Worm (Caenorhabditis elegans): ENCODE data around the gene H35B03.1.

The H35B03.1 gene

DNA sequence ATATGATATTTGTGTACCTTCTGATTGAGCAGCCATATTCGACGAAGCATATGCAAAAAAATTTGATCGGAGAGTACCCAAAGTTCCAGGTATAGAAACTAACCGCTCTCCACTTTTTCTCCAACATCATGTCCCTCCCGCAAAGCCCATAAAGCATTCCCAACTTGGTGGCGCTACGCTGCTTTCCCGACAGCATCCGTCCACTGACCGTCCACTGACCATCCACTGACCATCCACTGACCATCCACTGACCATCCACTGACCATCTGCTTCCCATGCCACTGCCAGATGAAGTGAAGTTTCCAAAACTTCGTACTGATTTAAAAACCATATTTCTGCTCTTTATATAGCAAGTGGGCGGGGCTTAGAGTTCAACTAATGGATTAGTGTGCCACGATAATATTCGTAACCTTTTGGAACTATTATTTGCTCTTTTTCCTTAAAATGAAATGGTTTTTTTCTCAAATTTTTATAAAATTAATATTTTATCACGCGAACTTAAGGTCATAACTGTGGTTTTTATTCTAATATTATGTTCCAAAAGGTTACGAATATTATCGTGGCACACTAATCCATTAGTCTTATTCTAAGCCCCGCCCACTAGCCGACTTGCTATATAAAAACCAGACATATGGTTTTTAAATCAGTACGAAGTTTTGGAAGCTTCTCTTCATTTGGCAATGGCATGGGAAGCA, 34.9 kb upstream of the H35B03.1 start, which contains the start of gene C55C3.8:
C55C3.8 (plus strand) TSS at position 645 of the 695 bp plus-strand sequence.
- no peak for TF ChIP-seq nhr-23 (tag; optimal IDR thresholded peaks at IDR 0.05)
- no peak for TF ChIP-seq egl-27 (tag; optimal IDR thresholded peaks at IDR 0.05)
- TF ChIP-seq snpc-4 (tag; optimal IDR thresholded peaks at IDR 0.05): no peak
- TF ChIP-seq ztf-4 (tag; optimal IDR thresholded peaks at IDR 0.05): no peak
- no peak for TF ChIP-seq sem-4 (tag; optimal IDR thresholded peaks at IDR 0.05)
- no peak for TF ChIP-seq peb-1 (tag; optimal IDR thresholded peaks at IDR 0.05)
- TF ChIP-seq nhr-77 (tag; optimal IDR thresholded peaks at IDR 0.05): no peak
- no peak for TF ChIP-seq nhr-237 (tag; optimal IDR thresholded peaks at IDR 0.05)
- TF ChIP-seq F13H6.1 (tag; optimal IDR thresholded peaks at IDR 0.05): no peak
- no peak for TF ChIP-seq ceh-82 (tag; optimal IDR thresholded peaks at IDR 0.05)

- TF ChIP-seq lin-11 (tag; optimal IDR thresholded peaks at IDR 0.05): no peak
- no peak for TF ChIP-seq unc-62 (GFP tag; optimal IDR thresholded peaks at IDR 0.05)
- no peak for TF ChIP-seq peb-1 (tag; optimal IDR thresholded peaks at IDR 0.05)
- peak; percentile 47 for TF ChIP-seq nhr-25 (tag; optimal IDR thresholded peaks at IDR 0.05)
- TF ChIP-seq gmeb-1 (tag; optimal IDR thresholded peaks at IDR 0.05): no peak
Measured at ce11 chrIV:5700372-5700771, 25.0 kb upstream of the H35B03.1 start.

DNA sequence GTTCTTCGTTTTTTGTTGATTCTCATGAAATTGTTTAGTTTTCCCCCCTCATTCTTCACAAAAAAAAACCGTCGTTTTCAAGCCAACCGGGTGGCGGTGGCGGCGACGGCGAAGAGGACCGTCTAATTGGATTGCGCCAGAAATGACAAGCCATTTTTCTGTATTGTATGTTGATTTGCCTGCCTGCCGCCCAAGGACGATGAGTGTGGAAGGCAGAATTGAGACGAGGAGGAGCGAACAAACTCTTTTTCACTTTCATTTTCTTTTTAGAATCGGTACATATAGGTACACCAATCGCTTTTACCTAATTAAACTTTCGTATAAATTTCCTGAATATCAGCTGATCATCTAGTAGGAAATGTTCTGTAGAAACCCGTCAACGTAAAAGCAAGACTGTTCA, 23.8 kb upstream of the H35B03.1 start:
- TF ChIP-seq blmp-1 (tag; optimal IDR thresholded peaks at IDR 0.05; ENCODE audit: insufficient read depth): peak; percentile 56
- no peak for TF ChIP-seq ceh-16 (tag; optimal IDR thresholded peaks at IDR 0.05)

DNA sequence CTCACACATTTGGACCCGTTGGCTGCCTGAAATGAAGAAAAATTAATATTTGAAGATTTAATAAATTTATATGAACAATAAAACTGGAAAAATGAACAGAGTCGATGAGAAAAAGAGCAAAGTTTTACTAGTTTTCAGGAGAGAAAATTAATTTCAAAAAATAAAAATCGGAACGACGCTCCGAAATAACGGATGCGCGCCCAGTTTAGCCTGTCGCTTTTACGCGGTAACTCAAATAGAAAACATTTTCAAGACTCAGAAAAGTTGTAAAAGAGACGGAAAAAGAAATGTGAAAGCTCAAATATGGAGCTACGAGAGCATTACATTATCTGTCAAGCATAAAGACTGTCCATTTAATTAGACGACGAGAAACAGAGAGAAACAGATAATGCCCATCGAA, 22.0 kb upstream of the H35B03.1 start, which contains the start of the genes C55C3.73 and perm-5:
C55C3.73 (minus strand) TSS at position 9 of the 400 bp plus-strand sequence.
perm-5 (minus strand) TSS at position 26 of the 400 bp plus-strand sequence.
- TF ChIP-seq dmd-4 (tag; optimal IDR thresholded peaks at IDR 0.05): no peak
- no peak for TF ChIP-seq nhr-6 (tag; optimal IDR thresholded peaks at IDR 0.05)
- no peak for TF ChIP-seq R02D3.7 (tag; optimal IDR thresholded peaks at IDR 0.05)
- TF ChIP-seq mab-5 (tag; optimal IDR thresholded peaks at IDR 0.05): no peak
- TF ChIP-seq nhr-10 (tag; optimal IDR thresholded peaks at IDR 0.05): no peak
- TF ChIP-seq ZK546.5 (tag; optimal IDR thresholded peaks at IDR 0.05): no peak
- no peak for TF ChIP-seq nhr-21 (tag; optimal IDR thresholded peaks at IDR 0.05)

- TF ChIP-seq elt-1 (tag; optimal IDR thresholded peaks at IDR 0.05) (no peak), dmd-4 (tag; optimal IDR thresholded peaks at IDR 0.05) (no peak), blmp-1 (tag; optimal IDR thresholded peaks at IDR 0.05; ENCODE audit: insufficient read depth) (peak; percentile 88), lin-39 (tag; optimal IDR thresholded peaks at IDR 0.05) (no peak), nhr-237 (tag; optimal IDR thresholded peaks at IDR 0.05) (no peak)
Measured at ce11 chrIV:5703917-5704316, 21.5 kb upstream of the H35B03.1 start.

ce11 chrIV:5706603-5707002, 18.8 kb upstream of the H35B03.1 start:
- TF ChIP-seq unc-55 (GFP tag; optimal IDR thresholded peaks at IDR 0.05) (no peak), unc-62 (GFP tag; optimal IDR thresholded peaks at IDR 0.05) (no peak), blmp-1 (tag; optimal IDR thresholded peaks at IDR 0.05; ENCODE audit: insufficient read depth) (peak; percentile 63), ztf-1 (GFP tag; conservative IDR thresholded peaks at IDR 0.05) (no peak), alr-1 (tag; optimal IDR thresholded peaks at IDR 0.05) (no peak), nhr-10 (tag; optimal IDR thresholded peaks at IDR 0.05) (no peak), nhr-25 (tag; optimal IDR thresholded peaks at IDR 0.05) (peak; percentile 56), nhr-23 (tag; optimal IDR thresholded peaks at IDR 0.05) (no peak), gmeb-1 (tag; optimal IDR thresholded peaks at IDR 0.05) (no peak), nhr-21 (tag; optimal IDR thresholded peaks at IDR 0.05) (peak; percentile 69)

DNA sequence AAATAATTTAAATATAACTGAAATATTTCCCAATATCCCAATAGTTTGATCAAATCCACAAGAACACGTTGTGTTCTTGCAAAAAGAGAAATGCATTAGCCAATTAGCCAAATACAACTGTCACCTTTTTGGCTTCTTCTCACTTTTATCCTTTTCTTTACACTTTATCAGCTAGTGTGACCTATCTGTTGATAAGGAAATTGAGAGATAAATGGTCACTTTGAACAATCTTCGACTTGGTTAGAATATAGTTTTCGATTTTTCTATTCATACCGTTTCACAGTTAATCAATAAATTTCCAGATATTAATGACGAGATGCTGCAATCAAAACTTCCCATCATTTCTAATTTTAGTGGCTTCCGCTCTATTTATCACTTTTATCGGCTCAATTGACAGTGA, 16.6 kb upstream of the H35B03.1 start, which contains the start of gene C55C3.1:
C55C3.1 (plus strand) TSS at position 301 of the 400 bp plus-strand sequence.
- TF ChIP-seq unc-55 (GFP tag; optimal IDR thresholded peaks at IDR 0.05) (no peak), nhr-129 (tag; optimal IDR thresholded peaks at IDR 0.05) (no peak), nhr-25 (tag; optimal IDR thresholded peaks at IDR 0.05) (no peak), alr-1 (tag; optimal IDR thresholded peaks at IDR 0.05) (no peak), ceh-82 (tag; optimal IDR thresholded peaks at IDR 0.05) (no peak), unc-62 (GFP tag; optimal IDR thresholded peaks at IDR 0.05) (no peak), ZK546.5 (tag; optimal IDR thresholded peaks at IDR 0.05) (no peak), skn-1 (tag; optimal IDR thresholded peaks at IDR 0.05) (no peak), R02D3.7 (tag; optimal IDR thresholded peaks at IDR 0.05) (no peak), F13H6.1 (tag; optimal IDR thresholded peaks at IDR 0.05) (no peak), ztf-11 (tag; optimal IDR thresholded peaks at IDR 0.05) (no peak), snpc-4 (tag; optimal IDR thresholded peaks at IDR 0.05) (no peak), crh-2 (tag; optimal IDR thresholded peaks at IDR 0.05) (no peak), ztf-1 (GFP tag; conservative IDR thresholded peaks at IDR 0.05) (no peak)

Data from whole organism, L2 larva.